Fruit fly (Drosophila melanogaster) whole organism, wandering third instar larva: ENCODE measurements around the gene Tmem214.

Experiments
- CrebA ChIP-seq: fragments of 200-800 bp; sonication (Bioruptor generic); optimal IDR thresholded peaks from 2 replicates; lab custom pipeline; 2016; ENCODE audit warnings: missing biosample characterization, mild to moderate bottlenecking, missing genetic modification characterization, borderline replicate concordance
- Dfd ChIP-seq: fragments of >200 bp; optimal IDR thresholded peaks from 2 replicates; lab custom pipeline; 2017; ENCODE audit warnings: missing biosample characterization, missing genetic modification characterization
- HLH106 ChIP-seq: fragments of 200-800 bp; optimal IDR thresholded peaks from 3 replicates; lab custom pipeline; 2019; ENCODE audit warnings: missing biosample characterization, mild to moderate bottlenecking, missing genetic modification characterization, moderate library complexity
- Hr78 ChIP-seq: fragments of >200 bp; optimal IDR thresholded peaks from 2 replicates; lab custom pipeline; 2017; ENCODE audit warnings: missing biosample characterization, missing genetic modification characterization
- Hr83 ChIP-seq: fragments of 200-300 bp; sonication (Bioruptor generic); optimal IDR thresholded peaks from 2 replicates; lab custom pipeline; 2016; ENCODE audit warnings: missing biosample characterization, mild to moderate bottlenecking, missing genetic modification characterization, moderate library complexity; ENCODE audit not compliant: poor library complexity, severe bottlenecking
- br ChIP-seq: fragments of 200-800 bp; sonication (Bioruptor generic); optimal IDR thresholded peaks from 2 replicates; lab custom pipeline; 2016; ENCODE audit warnings: missing biosample characterization, missing genetic modification characterization
- dsf ChIP-seq: sonication (Bioruptor generic); optimal IDR thresholded peaks from 2 replicates; lab custom pipeline; 2016; ENCODE audit warnings: missing biosample characterization, missing genetic modification characterization, borderline replicate concordance
- foxo ChIP-seq, 2 experiments: fragments of 200-800 bp; sonication (Bioruptor generic); optimal IDR thresholded peaks; 2 replicates in 1 of 2; 3 replicates in 1 of 2; lab custom pipeline; 2016 to 2017; ENCODE audit warnings: missing biosample characterization in 2 of 2, missing genetic modification characterization in 2 of 2
- h ChIP-seq: fragments of 200-800 bp; sonication (Bioruptor generic); optimal IDR thresholded peaks from 3 replicates; lab custom pipeline; 2016; ENCODE audit warnings: missing biosample characterization, mild to moderate bottlenecking, missing genetic modification characterization
- lola ChIP-seq: fragments of >200 bp; optimal IDR thresholded peaks from 2 replicates; lab custom pipeline; 2017; ENCODE audit warnings: missing biosample characterization, missing genetic modification characterization
- psq ChIP-seq: fragments of 200-800 bp; sonication (Bioruptor generic); optimal IDR thresholded peaks from 3 replicates; lab custom pipeline; 2017; ENCODE audit warnings: missing biosample characterization, mild to moderate bottlenecking, missing genetic modification characterization, moderate library complexity
- rgr ChIP-seq: fragments of 200-800 bp; sonication (Bioruptor generic); optimal IDR thresholded peaks from 3 replicates; lab custom pipeline; 2016; ENCODE audit warnings: missing biosample characterization, mild to moderate bottlenecking, missing genetic modification characterization
- sage ChIP-seq: fragments of 200-800 bp; sonication (Bioruptor generic); optimal IDR thresholded peaks from 2 replicates; lab custom pipeline; 2016; ENCODE audit warnings: missing biosample characterization, mild to moderate bottlenecking, missing genetic modification characterization
- woc ChIP-seq: sonication (Bioruptor generic); optimal IDR thresholded peaks from 2 replicates; lab custom pipeline; 2016; ENCODE audit warnings: missing biosample characterization, mild to moderate bottlenecking, missing genetic modification characterization

dm6 chr2L:11014018-11014611 is 44.0 kb upstream of the Tmem214 start:
- TF ChIP-seq Dfd: no peak
- TF ChIP-seq Hr83: no peak
- no peak for TF ChIP-seq psq (GFP tag; lab: Kevin White, UChicago)
- no peak for TF ChIP-seq rgr (GFP tag; lab: Kevin White, UChicago)
- TF ChIP-seq Hr78 (GFP tag; lab: Kevin White, UChicago): no peak
- no peak for TF ChIP-seq br (GFP tag; lab: Kevin White, UChicago)
- no peak for TF ChIP-seq lola (GFP tag; lab: Kevin White, UChicago)
- no peak for TF ChIP-seq CrebA
- TF ChIP-seq sage (GFP tag; lab: Kevin White, UChicago): no peak
- TF ChIP-seq dsf (GFP tag; lab: Kevin White, UChicago): no peak
- TF ChIP-seq HLH106 (tag; lab: Kevin White, UChicago): no peak
- TF ChIP-seq h (GFP tag; lab: Kevin White, UChicago): no peak
- TF ChIP-seq foxo (GFP tag; optimal IDR thresholded peaks at IDR 0.05; lab: Kevin White, UChicago): no peak
- TF ChIP-seq woc (GFP tag; lab: Kevin White, UChicago): no peak
